Fruit fly (Drosophila melanogaster): ENCODE measurements around the gene CG7582.

- TF ChIP-seq CG8478 (optimal IDR thresholded peaks at IDR 0.05) (no peak), CTCF (optimal IDR thresholded peaks at IDR 0.05) (no peak)
These were observed 10.0 kb upstream of the CG7582 start, which contains the start of gene dmrt99B for dm6 chr3R:29692009-29692641.
